Worm (Caenorhabditis elegans) whole organism, L2 larva: ENCODE measurements around the gene smcr-8.

Experiments used
- ceh-82 ChIP-seq: fragments of 150-350 bp; optimal IDR thresholded peaks from 2 replicates; lab custom pipeline; 2014; ENCODE audit warnings: missing biosample characterization, missing genetic modification characterization
- nhr-23 ChIP-seq: fragments of 150-350 bp; optimal IDR thresholded peaks from 2 replicates; lab custom pipeline; 2014; ENCODE audit warnings: missing biosample characterization, missing genetic modification reagents, missing genetic modification characterization
- nhr-237 ChIP-seq: fragments of 150-350 bp; optimal IDR thresholded peaks from 2 replicates; lab custom pipeline; 2014; ENCODE audit warnings: missing biosample characterization, missing genetic modification characterization

DNA sequence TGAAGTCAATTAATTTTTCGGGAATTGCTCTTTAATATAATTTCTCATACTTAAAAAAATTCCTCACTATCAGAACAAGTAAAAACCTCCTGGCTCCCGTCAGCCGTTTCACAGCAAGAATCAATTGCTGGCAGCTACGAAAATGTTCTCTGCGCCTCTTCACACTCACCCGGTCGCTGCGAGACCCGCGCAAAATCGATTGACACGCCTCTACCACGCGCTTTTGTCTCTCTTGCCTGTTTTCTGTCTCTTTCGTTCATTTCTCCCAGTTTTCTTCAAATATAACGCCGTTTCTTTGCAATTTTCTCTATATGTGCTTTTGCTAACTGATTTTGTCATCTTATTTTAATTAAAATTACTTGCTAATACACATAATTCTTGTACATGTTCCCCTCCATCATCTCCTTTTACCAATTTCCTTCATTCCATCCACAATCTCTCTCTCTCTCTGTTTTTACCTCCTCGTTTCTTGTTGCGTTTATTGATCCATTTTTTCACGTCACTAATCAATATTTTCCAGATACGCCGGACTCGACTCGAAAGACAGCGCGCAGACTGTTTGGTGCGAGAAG is 25.3 kb downstream of the smcr-8 start, which contains the start of gene pcf-11:
- TF ChIP-seq ceh-82 (tag; lab: Kevin White, UChicago) (no peak), nhr-23 (no peak), nhr-237 (tag; lab: Kevin White, UChicago) (no peak)
